Worm (Caenorhabditis elegans) whole organism, young adult: ENCODE results near the gene bgnt-1.5.

ENCODE experiments used
- B0035.1 ChIP-seq: sonication (generic microtip); optimal IDR thresholded peaks from 2 replicates; lab custom pipeline; 2016; ENCODE audit warnings: missing genetic modification characterization, mild to moderate bottlenecking, missing compliant biosample characterization, missing genotype, missing genetic modification reagents
- F55B11.4 ChIP-seq: sonication (generic microtip); optimal IDR thresholded peaks from 2 replicates; lab custom pipeline; 2016; ENCODE audit warnings: missing compliant biosample characterization, missing genetic modification characterization, borderline replicate concordance; ENCODE audit not compliant: insufficient read depth
- dpff-1 ChIP-seq: sonication (generic microtip); optimal IDR thresholded peaks from 2 replicates; lab custom pipeline; 2017; ENCODE audit warnings: mild to moderate bottlenecking, missing genetic modification characterization, missing compliant biosample characterization
- gei-17 ChIP-seq: fragments of 200-800 bp; sonication (Bioruptor generic); optimal IDR thresholded peaks from 2 replicates; lab custom pipeline; 2018; ENCODE audit warnings: mild to moderate bottlenecking, missing genetic modification characterization, missing compliant biosample characterization
- him-1 ChIP-seq: sonication (generic microtip); optimal IDR thresholded peaks from 2 replicates; lab custom pipeline; 2016; ENCODE audit warnings: missing genotype, missing genetic modification reagents, missing genetic modification characterization, missing compliant biosample characterization
- let-607 ChIP-seq, 2 experiments: fragments of 200-800 bp in 1 of 2; sonication (Bioruptor generic) in 1 of 2; sonication (generic microtip) in 1 of 2; optimal IDR thresholded peaks; 2 replicates each; lab custom pipeline; 2016 to 2018; ENCODE audit warnings: mild to moderate bottlenecking in 2 of 2, missing compliant biosample characterization in 2 of 2, missing genetic modification characterization in 2 of 2, moderate library complexity in 2 of 2, missing genotype in 1 of 2
- mxl-1 ChIP-seq: sonication (generic microtip); optimal IDR thresholded peaks from 2 replicates; lab custom pipeline; 2016; ENCODE audit warnings: missing genetic modification characterization, missing compliant biosample characterization
- nfyb-1 ChIP-seq: fragments of 200-800 bp; sonication (Bioruptor generic); IDR thresholded peaks from 2 replicates; pipeline ENCODE4 v1.3.6; 2022; ENCODE audit warnings: missing genetic modification reagents, missing genetic modification characterization, missing compliant biosample characterization
- nhr-27 ChIP-seq: fragments of 200-800 bp; sonication (Bioruptor generic); optimal IDR thresholded peaks from 2 replicates; lab custom pipeline; 2018; ENCODE audit warnings: mild to moderate bottlenecking, missing genetic modification characterization, moderate library complexity, missing compliant biosample characterization
- rcor-1 ChIP-seq: fragments of 200-800 bp; sonication (Bioruptor generic); IDR thresholded peaks from 2 replicates; pipeline ENCODE4 v1.3.6; 2022; ENCODE audit warnings: missing genetic modification reagents, missing genetic modification characterization, missing compliant biosample characterization
- somi-1 ChIP-seq: fragments of 200-800 bp; sonication (Bioruptor generic); optimal IDR thresholded peaks from 2 replicates; lab custom pipeline; 2018; ENCODE audit warnings: mild to moderate bottlenecking, missing genetic modification characterization, missing compliant biosample characterization
- unc-130 ChIP-seq: sonication (generic microtip); optimal IDR thresholded peaks from 2 replicates; lab custom pipeline; 2016; ENCODE audit warnings: missing genetic modification reagents, missing genetic modification characterization, missing compliant biosample characterization
- zfh-2 ChIP-seq: fragments of 200-800 bp; sonication (Bioruptor generic); conservative IDR thresholded peaks from 2 replicates; pipeline ENCODE4 v1.3.6; 2022; ENCODE audit warnings: missing genetic modification reagents, missing genetic modification characterization, missing compliant biosample characterization

DNA sequence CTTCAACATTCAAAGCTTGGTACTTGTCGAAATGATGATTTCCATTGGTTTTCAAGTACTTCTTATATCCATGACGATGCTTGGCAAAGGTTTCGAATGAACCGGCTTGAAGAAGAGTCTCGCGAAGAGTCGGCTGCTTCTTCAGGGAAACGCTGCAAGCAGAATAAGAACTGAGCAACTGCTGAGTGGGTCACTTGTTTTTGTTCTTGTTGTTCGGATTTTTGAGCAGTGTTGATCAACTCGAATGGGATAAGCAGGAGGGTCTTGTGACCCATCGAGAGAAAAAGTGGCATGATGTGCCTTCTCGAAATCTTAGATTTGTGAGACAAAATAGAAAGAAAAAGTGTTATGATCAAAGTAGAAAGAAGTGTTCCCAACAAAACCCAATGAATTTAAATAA, 11.6 kb downstream of the bgnt-1.5 start:
- TF ChIP-seq dpff-1 (no peak), somi-1 (GFP tag; lab: Kevin White, UChicago) (no peak), mxl-1 (no peak), nhr-27 (tag; lab: Kevin White, UChicago) (no peak), zfh-2 (GFP tag; lab: Robert Waterston, UW) (no peak), him-1 (tag; lab: Kevin White, UChicago) (no peak), rcor-1 (GFP tag; lab: Robert Waterston, UW) (no peak), let-607 (tag; optimal IDR thresholded peaks at IDR 0.05; lab: Kevin White, UChicago) (no peak), unc-130 (GFP tag; lab: Kevin White, UChicago) (no peak), B0035.1 (no peak), F55B11.4 (tag; lab: Kevin White, UChicago) (no peak), nfyb-1 (GFP tag; lab: Robert Waterston, UW) (no peak), gei-17 (no peak)
